Fruit fly (Drosophila melanogaster): ENCODE results near the gene CG14017.

- no peak for TF ChIP-seq ttk (optimal IDR thresholded peaks at IDR 0.05)
- no peak for TF ChIP-seq insv (optimal IDR thresholded peaks at IDR 0.05)
- no peak for TF ChIP-seq Sin3A (optimal IDR thresholded peaks at IDR 0.05)
- no peak for TF ChIP-seq psq (optimal IDR thresholded peaks at IDR 0.05)
- TF ChIP-seq Myc (optimal IDR thresholded peaks at IDR 0.05) = no peak
- TF ChIP-seq h (optimal IDR thresholded peaks at IDR 0.05) = no peak
These were observed 16.6 kb upstream of the CG14017 start for dm6 chr2L:5537063-5537462.

All from Kc167 (cell line).